Worm (Caenorhabditis elegans): Measurements from ENCODE around the gene str-247.

- TF ChIP-seq ztf-4 (tag; optimal IDR thresholded peaks at IDR 0.05) = no peak
- no peak for TF ChIP-seq elt-2 (tag; optimal IDR thresholded peaks at IDR 0.05)
Measured at ce11 chrV:3985104-3985503, 31.3 kb downstream of the str-247 start.

Measured in whole organism, L1 larva.